Fruit fly (Drosophila melanogaster): ENCODE data around the gene Pde11.
A peak's percentile ranks its signal among the peaks of the same experiment; 100 is the strongest.

The Pde11 gene

dm6 chr2L:18625009-18625408, 34.9 kb upstream of the Pde11 start:
- TF ChIP-seq kay (GFP tag; ENCODE audit: borderline replicate concordance) (no peak), CG33017 (tag; optimal IDR thresholded peaks at IDR 0.05) (peak; percentile 49), toe (GFP tag; optimal IDR thresholded peaks at IDR 0.05) (no peak), Crg-1 (GFP tag; optimal IDR thresholded peaks at IDR 0.05) (no peak), Mnt (GFP tag; optimal IDR thresholded peaks at IDR 0.05) (no peak), tj (GFP tag; optimal IDR thresholded peaks at IDR 0.05) (no peak), CG7045 (GFP tag; optimal IDR thresholded peaks at IDR 0.05) (peak; percentile 0), CG5204 (GFP tag; optimal IDR thresholded peaks at IDR 0.05) (no peak), cic (GFP tag; optimal IDR thresholded peaks at IDR 0.05) (peak; percentile 32), Hr96 (GFP tag; optimal IDR thresholded peaks at IDR 0.05) (no peak), cnc (optimal IDR thresholded peaks at IDR 0.05) (no peak), CG14711 (tag; optimal IDR thresholded peaks at IDR 0.05) (no peak), Clk (GFP tag; optimal IDR thresholded peaks at IDR 0.05) (no peak), CG7101 (tag; optimal IDR thresholded peaks at IDR 0.05) (peak; percentile 29), CG11617 (GFP tag; optimal IDR thresholded peaks at IDR 0.05) (no peak), CG1620 (GFP tag; optimal IDR thresholded peaks at IDR 0.05) (no peak), ovo (GFP tag; optimal IDR thresholded peaks at IDR 0.05) (no peak), bab1 (GFP tag; optimal IDR thresholded peaks at IDR 0.05) (no peak), pad (GFP tag; optimal IDR thresholded peaks at IDR 0.05) (no peak)

dm6 chr2L:18624362-18624761, 34.2 kb upstream of the Pde11 start:
- TF ChIP-seq tj (GFP tag; optimal IDR thresholded peaks at IDR 0.05) (no peak), cnc (optimal IDR thresholded peaks at IDR 0.05) (no peak), bab1 (GFP tag; optimal IDR thresholded peaks at IDR 0.05) (no peak), Crg-1 (GFP tag; optimal IDR thresholded peaks at IDR 0.05) (no peak), CG11617 (GFP tag; optimal IDR thresholded peaks at IDR 0.05) (no peak)

- no peak for TF ChIP-seq cic (GFP tag; optimal IDR thresholded peaks at IDR 0.05)
- no peak for TF ChIP-seq bab1 (GFP tag; optimal IDR thresholded peaks at IDR 0.05)
- TF ChIP-seq Hr96 (GFP tag; optimal IDR thresholded peaks at IDR 0.05) = no peak
- TF ChIP-seq pad (GFP tag; optimal IDR thresholded peaks at IDR 0.05) = no peak
- no peak for TF ChIP-seq toe (GFP tag; optimal IDR thresholded peaks at IDR 0.05)
- no peak for TF ChIP-seq Mnt (GFP tag; optimal IDR thresholded peaks at IDR 0.05)
- no peak for TF ChIP-seq ovo (GFP tag; optimal IDR thresholded peaks at IDR 0.05)
- TF ChIP-seq CG5204 (GFP tag; optimal IDR thresholded peaks at IDR 0.05) = no peak
- TF ChIP-seq kay (GFP tag; ENCODE audit: borderline replicate concordance) = no peak
- no peak for TF ChIP-seq CG14711 (tag; optimal IDR thresholded peaks at IDR 0.05)
- no peak for TF ChIP-seq Clk (GFP tag; optimal IDR thresholded peaks at IDR 0.05)
- TF ChIP-seq CG7101 (tag; optimal IDR thresholded peaks at IDR 0.05) = no peak
- TF ChIP-seq CG12768 (GFP tag; optimal IDR thresholded peaks at IDR 0.05) = no peak
- TF ChIP-seq Crg-1 (GFP tag; optimal IDR thresholded peaks at IDR 0.05) = no peak
- no peak for TF ChIP-seq cnc (optimal IDR thresholded peaks at IDR 0.05)
- TF ChIP-seq CG11617 (GFP tag; optimal IDR thresholded peaks at IDR 0.05) = no peak
Observed at dm6 chr2L:18623435-18623834, 33.3 kb upstream of the Pde11 start.

dm6 chr2L:18621357-18622211, 31.4 kb upstream of the Pde11 start:
- TF ChIP-seq CG33017 (tag; optimal IDR thresholded peaks at IDR 0.05) = peak; percentile 86
- peak; percentile 42 for TF ChIP-seq CG1620 (GFP tag; optimal IDR thresholded peaks at IDR 0.05)
- peak; percentile 94 for TF ChIP-seq cic (GFP tag; optimal IDR thresholded peaks at IDR 0.05)
- peak; percentile 74 for TF ChIP-seq CG12768 (GFP tag; optimal IDR thresholded peaks at IDR 0.05)
- peak; percentile 70 for TF ChIP-seq pad (GFP tag; optimal IDR thresholded peaks at IDR 0.05)
- peak; percentile 64 for TF ChIP-seq Clk (GFP tag; optimal IDR thresholded peaks at IDR 0.05)
- peak; percentile 90 for TF ChIP-seq bab1 (GFP tag; optimal IDR thresholded peaks at IDR 0.05)
- TF ChIP-seq CG7101 (tag; optimal IDR thresholded peaks at IDR 0.05) = peak; percentile 90
- peak; percentile 81 for TF ChIP-seq Hr96 (GFP tag; optimal IDR thresholded peaks at IDR 0.05)
- TF ChIP-seq CG5204 (GFP tag; optimal IDR thresholded peaks at IDR 0.05) = peak; percentile 67
- no peak for TF ChIP-seq cnc (optimal IDR thresholded peaks at IDR 0.05)
- TF ChIP-seq CG11617 (GFP tag; optimal IDR thresholded peaks at IDR 0.05) = peak; percentile 93
- peak; percentile 35 for TF ChIP-seq ovo (GFP tag; optimal IDR thresholded peaks at IDR 0.05)
- peak; percentile 80 for TF ChIP-seq tj (GFP tag; optimal IDR thresholded peaks at IDR 0.05)
- no peak for TF ChIP-seq kay (GFP tag; ENCODE audit: borderline replicate concordance)
- peak; percentile 70 for TF ChIP-seq Crg-1 (GFP tag; optimal IDR thresholded peaks at IDR 0.05)
- peak; percentile 88 for TF ChIP-seq CG14711 (tag; optimal IDR thresholded peaks at IDR 0.05)
- TF ChIP-seq Mnt (GFP tag; optimal IDR thresholded peaks at IDR 0.05) = peak; percentile 53
- TF ChIP-seq toe (GFP tag; optimal IDR thresholded peaks at IDR 0.05) = peak; percentile 71
- TF ChIP-seq CG7045 (GFP tag; optimal IDR thresholded peaks at IDR 0.05) = peak; percentile 77

- TF ChIP-seq tj (GFP tag; optimal IDR thresholded peaks at IDR 0.05) (peak; percentile 5), Clk (GFP tag; optimal IDR thresholded peaks at IDR 0.05) (no peak)
Observed at dm6 chr2L:18620153-18620552, 30.0 kb upstream of the Pde11 start.

- TF ChIP-seq CG33017 (tag; optimal IDR thresholded peaks at IDR 0.05) (peak; percentile 56), CG14711 (tag; optimal IDR thresholded peaks at IDR 0.05) (peak; percentile 67), CG11617 (GFP tag; optimal IDR thresholded peaks at IDR 0.05) (peak; percentile 53), toe (GFP tag; optimal IDR thresholded peaks at IDR 0.05) (no peak), CG7045 (GFP tag; optimal IDR thresholded peaks at IDR 0.05) (peak; percentile 56), CG7101 (tag; optimal IDR thresholded peaks at IDR 0.05) (peak; percentile 56), tj (GFP tag; optimal IDR thresholded peaks at IDR 0.05) (peak; percentile 29), kay (GFP tag; ENCODE audit: borderline replicate concordance) (no peak), CG12768 (GFP tag; optimal IDR thresholded peaks at IDR 0.05) (peak; percentile 62), pad (GFP tag; optimal IDR thresholded peaks at IDR 0.05) (peak; percentile 35), Mnt (GFP tag; optimal IDR thresholded peaks at IDR 0.05) (peak; percentile 25), cic (GFP tag; optimal IDR thresholded peaks at IDR 0.05) (peak; percentile 38), Crg-1 (GFP tag; optimal IDR thresholded peaks at IDR 0.05) (no peak), bab1 (GFP tag; optimal IDR thresholded peaks at IDR 0.05) (peak; percentile 71)
Observed at dm6 chr2L:18617003-18617402, 26.9 kb upstream of the Pde11 start, which contains the start of gene MESR3. TSS of gene MESR3 (plus strand) at chr2L:18617256.
